Worm (Caenorhabditis elegans) whole organism, L1 larva: ENCODE data around the gene sru-6.

Experiments used
- C04F5.9 ChIP-seq: sonication (generic microtip); optimal IDR thresholded peaks from 2 replicates; lab custom pipeline; 2016; ENCODE audit warnings: missing genetic modification characterization, missing compliant biosample characterization
- F16B12.6 ChIP-seq: fragments of 150-350 bp; optimal IDR thresholded peaks from 2 replicates; lab custom pipeline; 2014; ENCODE audit warnings: missing biosample characterization, missing genetic modification characterization
- Y116A8C.19 ChIP-seq: sonication (generic microtip); optimal IDR thresholded peaks from 2 replicates; lab custom pipeline; 2016; ENCODE audit warnings: missing compliant biosample characterization, missing genetic modification characterization, borderline replicate concordance
- aha-1 ChIP-seq: fragments of 150-350 bp; optimal IDR thresholded peaks from 2 replicates; lab custom pipeline; 2014; ENCODE audit warnings: missing biosample characterization, missing genetic modification characterization
- ama-1 ChIP-seq: fragments of 150-350 bp; optimal IDR thresholded peaks from 2 replicates; lab custom pipeline; 2014
- ceh-90 ChIP-seq: sonication (generic microtip); optimal IDR thresholded peaks from 2 replicates; lab custom pipeline; 2016; ENCODE audit warnings: missing genetic modification characterization, missing compliant biosample characterization
- dpl-1 ChIP-seq, 3 experiments: fragments of 150-350 bp in 2 of 3; sonication (generic microtip) in 1 of 3; optimal IDR thresholded peaks; 2 replicates each; lab custom pipeline; 2014 to 2017; ENCODE audit warnings: missing biosample characterization in 3 of 3, missing genetic modification characterization in 3 of 3, missing genetic modification reagents in 3 of 3
- dsc-1 ChIP-seq: sonication (generic microtip); optimal IDR thresholded peaks from 2 replicates; lab custom pipeline; 2016; ENCODE audit warnings: mild to moderate bottlenecking, missing genetic modification characterization, missing compliant biosample characterization
- efl-1 ChIP-seq, 4 experiments: fragments of 150-350 bp; optimal IDR thresholded peaks in 3 of 4; peaks in 1 of 4; 1 replicate in 1 of 4; 2 replicates in 3 of 4; lab custom pipeline; 2014; ENCODE audit warnings: missing biosample characterization in 2 of 4, missing genetic modification characterization in 2 of 4, missing genetic modification reagents in 2 of 4
- elt-2 ChIP-seq: sonication (generic microtip); optimal IDR thresholded peaks from 2 replicates; lab custom pipeline; 2016; ENCODE audit warnings: missing genetic modification characterization, mild to moderate bottlenecking, inconsistent platforms, missing compliant biosample characterization, missing genetic modification reagents
- fkh-10 ChIP-seq: sonication (generic microtip); optimal IDR thresholded peaks from 2 replicates; lab custom pipeline; 2017; ENCODE audit warnings: missing biosample characterization, missing genetic modification reagents, missing genetic modification characterization
- fkh-4 ChIP-seq: sonication (generic microtip); optimal IDR thresholded peaks from 2 replicates; lab custom pipeline; 2016; ENCODE audit warnings: missing compliant biosample characterization, missing genetic modification characterization, borderline replicate concordance
- fkh-8 ChIP-seq: sonication (generic microtip); optimal IDR thresholded peaks from 2 replicates; lab custom pipeline; 2016; ENCODE audit warnings: mild to moderate bottlenecking, missing genetic modification characterization, missing compliant biosample characterization
- fos-1 ChIP-seq: fragments of 150-350 bp; optimal IDR thresholded peaks from 2 replicates; lab custom pipeline; 2014; ENCODE audit warnings: missing biosample characterization, missing genetic modification characterization
- hlh-17 ChIP-seq: fragments of 200-800 bp; sonication (Bioruptor generic); optimal IDR thresholded peaks from 2 replicates; lab custom pipeline; 2018; ENCODE audit warnings: missing genetic modification characterization, mild to moderate bottlenecking, missing compliant biosample characterization, moderate library complexity, borderline replicate concordance
- hlh-4 ChIP-seq: sonication (generic microtip); optimal IDR thresholded peaks from 2 replicates; lab custom pipeline; 2016; ENCODE audit warnings: mild to moderate bottlenecking, missing genetic modification characterization, missing compliant biosample characterization
- lin-13 ChIP-seq: fragments of 150-350 bp; optimal IDR thresholded peaks from 2 replicates; lab custom pipeline; 2014; ENCODE audit warnings: missing biosample characterization, missing genetic modification reagents, missing genetic modification characterization
- lin-14 ChIP-seq: fragments of 200-800 bp; sonication (Bioruptor generic); optimal IDR thresholded peaks from 2 replicates; lab custom pipeline; 2018; ENCODE audit warnings: mild to moderate bottlenecking, missing genetic modification characterization, moderate library complexity, missing compliant biosample characterization
- lin-35 ChIP-seq, 2 experiments: fragments of 150-350 bp; optimal IDR thresholded peaks; 2 replicates each; lab custom pipeline; 2014; ENCODE audit warnings: missing biosample characterization in 2 of 2, missing genetic modification characterization in 2 of 2, missing genetic modification reagents in 2 of 2
- lin-39 ChIP-seq: fragments of 150-350 bp; optimal IDR thresholded peaks from 2 replicates; lab custom pipeline; 2014; ENCODE audit warnings: missing biosample characterization, missing genetic modification reagents, missing genetic modification characterization
- lsy-2 ChIP-seq, 2 experiments: fragments of 150-350 bp; optimal IDR thresholded peaks; 2 replicates each; lab custom pipeline; 2014; ENCODE audit warnings: missing biosample characterization in 2 of 2, missing genetic modification characterization in 2 of 2
- mab-9 ChIP-seq: fragments of 200-800 bp; sonication (Bioruptor generic); IDR thresholded peaks from 2 replicates; pipeline ENCODE4 v1.3.6; 2022; ENCODE audit warnings: missing genetic modification reagents, missing genetic modification characterization, missing compliant biosample characterization
- mdl-1 ChIP-seq, 2 experiments: fragments of 150-350 bp; optimal IDR thresholded peaks; 2 replicates each; lab custom pipeline; 2014 to 2017; ENCODE audit warnings: missing biosample characterization in 2 of 2, missing genetic modification characterization in 2 of 2, inconsistent platforms in 1 of 2
- mef-2 ChIP-seq: fragments of 150-350 bp; optimal IDR thresholded peaks from 2 replicates; lab custom pipeline; 2014; ENCODE audit warnings: missing biosample characterization, missing genetic modification characterization
- nhr-19 ChIP-seq: fragments of 200-800 bp; sonication (Bioruptor generic); conservative IDR thresholded peaks from 2 replicates; pipeline ENCODE4 v1.3.6; 2022; ENCODE audit warnings: missing genetic modification characterization, missing compliant biosample characterization
- nhr-47 ChIP-seq: sonication (generic microtip); optimal IDR thresholded peaks from 2 replicates; lab custom pipeline; 2016; ENCODE audit warnings: mild to moderate bottlenecking, missing genetic modification characterization, moderate library complexity, missing compliant biosample characterization
- nhr-71 ChIP-seq: sonication (generic microtip); optimal IDR thresholded peaks from 2 replicates; lab custom pipeline; 2016; ENCODE audit warnings: mild to moderate bottlenecking, missing genetic modification characterization, moderate library complexity, missing compliant biosample characterization
- nhr-77 ChIP-seq: fragments of 150-350 bp; optimal IDR thresholded peaks from 2 replicates; lab custom pipeline; 2014; ENCODE audit warnings: missing biosample characterization, missing genetic modification characterization
- nhr-84 ChIP-seq: sonication (generic microtip); optimal IDR thresholded peaks from 2 replicates; lab custom pipeline; 2017; ENCODE audit warnings: missing biosample characterization, missing genetic modification characterization
- nhr-85 ChIP-seq: sonication (generic microtip); peaks from one replicate; lab custom pipeline; 2016; ENCODE audit warnings: missing genetic modification characterization, inconsistent platforms, missing compliant biosample characterization
- nhr-90 ChIP-seq: sonication (generic microtip); optimal IDR thresholded peaks from 2 replicates; lab custom pipeline; 2016; ENCODE audit warnings: mild to moderate bottlenecking, missing genetic modification characterization, missing compliant biosample characterization; ENCODE audit not compliant: poor library complexity
- pax-3 ChIP-seq: fragments of 200-800 bp; sonication (Bioruptor generic); optimal IDR thresholded peaks from 2 replicates; lab custom pipeline; 2018; ENCODE audit warnings: mild to moderate bottlenecking, missing genetic modification characterization, moderate library complexity, missing compliant biosample characterization
- snpc-4 ChIP-seq: fragments of 150-350 bp; optimal IDR thresholded peaks from 2 replicates; lab custom pipeline; 2014; ENCODE audit warnings: missing biosample characterization, missing genetic modification characterization
- sox-4 ChIP-seq: sonication (generic microtip); optimal IDR thresholded peaks from 2 replicates; lab custom pipeline; 2016; ENCODE audit warnings: missing genetic modification characterization, missing compliant biosample characterization
- sptf-1 ChIP-seq: fragments of 150-350 bp; optimal IDR thresholded peaks from 2 replicates; lab custom pipeline; 2014; ENCODE audit warnings: missing biosample characterization, missing genetic modification characterization
- sup-37 ChIP-seq: fragments of 200-800 bp; sonication (Bioruptor generic); optimal IDR thresholded peaks from 2 replicates; lab custom pipeline; 2018; ENCODE audit warnings: mild to moderate bottlenecking, missing genetic modification characterization, missing compliant biosample characterization
- tbx-2 ChIP-seq: sonication (generic microtip); optimal IDR thresholded peaks from 2 replicates; lab custom pipeline; 2016; ENCODE audit warnings: missing genetic modification characterization, missing compliant biosample characterization
- unc-130 ChIP-seq: fragments of 150-350 bp; optimal IDR thresholded peaks from 2 replicates; lab custom pipeline; 2017; ENCODE audit warnings: missing biosample characterization, missing genetic modification characterization, inconsistent platforms
- unc-62 ChIP-seq: fragments of 150-350 bp; optimal IDR thresholded peaks from 2 replicates; lab custom pipeline; 2014; ENCODE audit warnings: missing biosample characterization, missing genetic modification reagents, missing genetic modification characterization
- unc-86 ChIP-seq: sonication (generic microtip); optimal IDR thresholded peaks from 2 replicates; lab custom pipeline; 2016; ENCODE audit warnings: missing genetic modification characterization, missing compliant biosample characterization
- unc-98 ChIP-seq: fragments of 200-800 bp; sonication (Bioruptor generic); IDR thresholded peaks from 2 replicates; pipeline ENCODE4 v1.3.6; 2022; ENCODE audit warnings: missing genetic modification characterization, missing compliant biosample characterization
- xbp-1 ChIP-seq: sonication (generic microtip); optimal IDR thresholded peaks from 2 replicates; lab custom pipeline; 2016; ENCODE audit warnings: missing genetic modification characterization, missing compliant biosample characterization
- zip-4 ChIP-seq: fragments of 200-800 bp; sonication (Bioruptor generic); optimal IDR thresholded peaks from 2 replicates; lab custom pipeline; 2018; ENCODE audit warnings: mild to moderate bottlenecking, missing genetic modification characterization, moderate library complexity, missing compliant biosample characterization
- ztf-11 ChIP-seq, 2 experiments: sonication (generic microtip); optimal IDR thresholded peaks; 2 replicates each; lab custom pipeline; 2016 to 2017; ENCODE audit warnings: missing genetic modification characterization in 2 of 2, missing biosample characterization in 1 of 2, missing compliant biosample characterization in 1 of 2

Gene sru-6

ce11 chrIV:9459224-9459781 is 31.1 kb upstream of the sru-6 start, which contains the start of gene copb-2 (continued):
- TF ChIP-seq nhr-90 (tag; lab: Kevin White, UChicago) (peak; percentile 25), dpl-1 (GFP tag; optimal IDR thresholded peaks at IDR 0.05; lab: Kevin White, UChicago) (peak; percentile 40 to 74 (median 63)), unc-98 (no peak), C04F5.9 (tag; lab: Kevin White, UChicago) (peak; percentile 21), sptf-1 (tag; lab: Kevin White, UChicago) (no peak), lin-13 (peak; percentile 49), lsy-2 (tag; optimal IDR thresholded peaks at IDR 0.05; lab: Kevin White, UChicago) (peak; percentile 71 to 82), mdl-1 (tag; optimal IDR thresholded peaks at IDR 0.05; lab: Kevin White, UChicago) (peak in 1 of 2 experiments; percentile 48), tbx-2 (tag; lab: Kevin White, UChicago) (peak; percentile 40), fkh-4 (tag; lab: Kevin White, UChicago) (no peak), unc-86 (tag; lab: Kevin White, UChicago) (peak; percentile 34), lin-35 (GFP tag; optimal IDR thresholded peaks at IDR 0.05; lab: Kevin White, UChicago) (peak; percentile 71 to 76), lin-14 (GFP tag; lab: Kevin White, UChicago) (peak; percentile 93), nhr-77 (tag; lab: Kevin White, UChicago) (peak; percentile 5)

ce11 chrIV:9464345-9464783 is 26.1 kb upstream of the sru-6 start:
- TF ChIP-seq nhr-85 (tag; lab: Kevin White, UChicago) = peak; percentile 71
- TF ChIP-seq nhr-47 (tag; lab: Kevin White, UChicago) = peak; percentile 9
- TF ChIP-seq dsc-1 (tag; lab: Kevin White, UChicago) = peak; percentile 21
- TF ChIP-seq lin-14 (GFP tag; lab: Kevin White, UChicago) = peak; percentile 20
- TF ChIP-seq nhr-71 (tag; lab: Kevin White, UChicago) = peak; percentile 47
- TF ChIP-seq lin-39 (tag; lab: Kevin White, UChicago) = peak; percentile 17
- TF ChIP-seq nhr-19 (GFP tag; lab: Robert Waterston, UW) = peak; percentile 30; the same call in 1 of the 2 replicates
- TF ChIP-seq snpc-4 (tag; lab: Kevin White, UChicago) = peak; percentile 90
- no peak for TF ChIP-seq ceh-90 (tag; lab: Kevin White, UChicago)
- no peak for TF ChIP-seq unc-130 (tag; lab: Kevin White, UChicago)
- no peak for TF ChIP-seq fkh-10 (GFP tag; lab: Kevin White, UChicago)
- peak; percentile 5 for TF ChIP-seq ama-1 (lab: Kevin White, UChicago)
- TF ChIP-seq efl-1 (optimal IDR thresholded peaks at IDR 0.05; lab: Kevin White, UChicago) = no peak
- peak in 1 of 2 experiments; percentile 58 for TF ChIP-seq efl-1 (GFP tag; optimal IDR thresholded peaks at IDR 0.05 in 1 of 2; lab: Kevin White, UChicago)

ce11 chrIV:9467418-9467817 is 23.0 kb upstream of the sru-6 start, which contains the start of gene F38E11.6:
TSS of gene F38E11.6 (minus strand) at chrIV:9467518.
- no peak for TF ChIP-seq mef-2 (tag; lab: Kevin White, UChicago)
- TF ChIP-seq fkh-8 (tag; lab: Kevin White, UChicago) = peak; percentile 16
- no peak for TF ChIP-seq zip-4
- TF ChIP-seq, all 84 proteins: peak for 1

- TF ChIP-seq hlh-17 = no peak
- TF ChIP-seq aha-1 (tag; lab: Kevin White, UChicago) = no peak
- no peak for TF ChIP-seq nhr-71 (tag; lab: Kevin White, UChicago)
- TF ChIP-seq sox-4 = peak; percentile 74
- no peak for TF ChIP-seq sup-37
- no peak for TF ChIP-seq unc-62 (GFP tag; lab: Kevin White, UChicago)
- no peak for TF ChIP-seq F16B12.6 (tag; lab: Kevin White, UChicago)
- no peak for TF ChIP-seq unc-130 (tag; lab: Kevin White, UChicago)
- TF ChIP-seq hlh-4 (tag; lab: Kevin White, UChicago) = no peak
- no peak for TF ChIP-seq dpl-1 (GFP tag; optimal IDR thresholded peaks at IDR 0.05; lab: Kevin White, UChicago)
- TF ChIP-seq ztf-11 (tag; optimal IDR thresholded peaks at IDR 0.05; lab: Kevin White, UChicago) = no peak
- TF ChIP-seq dsc-1 (tag; lab: Kevin White, UChicago) = peak; percentile 98
- TF ChIP-seq xbp-1 (tag; lab: Kevin White, UChicago) = no peak
- TF ChIP-seq fkh-8 (tag; lab: Kevin White, UChicago) = peak; percentile 57
- no peak for TF ChIP-seq Y116A8C.19 (tag; lab: Kevin White, UChicago)
- TF ChIP-seq mab-9 (GFP tag; lab: Robert Waterston, UW) = no peak
- TF ChIP-seq nhr-47 (tag; lab: Kevin White, UChicago) = peak; percentile 35
- TF ChIP-seq lsy-2 (tag; optimal IDR thresholded peaks at IDR 0.05; lab: Kevin White, UChicago) = no peak
- no peak for TF ChIP-seq nhr-90 (tag; lab: Kevin White, UChicago)
- peak; percentile 79 for TF ChIP-seq pax-3 (tag; lab: Kevin White, UChicago)
- TF ChIP-seq fos-1 (tag; lab: Kevin White, UChicago) = no peak
- TF ChIP-seq snpc-4 (tag; lab: Kevin White, UChicago) = no peak
- no peak for TF ChIP-seq nhr-84 (tag; lab: Kevin White, UChicago)
- TF ChIP-seq lin-13 = no peak
- TF ChIP-seq elt-2 (tag; lab: Kevin White, UChicago) = no peak
Measured at ce11 chrIV:9469293-9469692, 21.1 kb upstream of the sru-6 start.
